Fruit fly (Drosophila melanogaster): ENCODE data around the gene CG31777.

DNA sequence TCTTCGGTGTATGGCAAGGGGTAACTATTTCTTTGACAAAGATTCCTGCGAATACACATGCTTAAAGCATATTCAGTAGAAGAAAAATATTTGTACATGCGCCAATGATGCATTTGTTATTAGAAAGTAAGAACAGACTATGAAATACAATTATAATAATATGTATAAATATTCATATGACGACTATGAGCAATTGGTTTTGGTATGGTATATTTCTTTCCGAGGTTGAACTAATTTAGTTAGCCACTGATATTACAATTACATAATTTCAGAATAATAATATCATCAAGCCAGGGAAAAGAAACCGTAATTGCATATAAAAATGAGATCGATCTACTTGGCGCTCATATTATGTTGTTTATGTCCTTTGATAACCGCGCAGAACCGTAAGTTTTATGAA, 5.3 kb downstream of the CG31777 start, which contains the start of gene CG43145:
- no peak for TF ChIP-seq insv (optimal IDR thresholded peaks at IDR 0.05)
- TF ChIP-seq ttk (optimal IDR thresholded peaks at IDR 0.05), result no peak
- no peak for TF ChIP-seq h (optimal IDR thresholded peaks at IDR 0.05)
